Fruit fly (Drosophila melanogaster) whole organism, embryonic: ENCODE measurements around the gene CG43400.

ENCODE experiments used
- Atf-2 ChIP-seq: fragments of 200-800 bp; sonication (Bioruptor generic); optimal IDR thresholded peaks from 2 replicates; lab custom pipeline; 2016; ENCODE audit warnings: missing biosample characterization, missing genetic modification characterization
- CG10209 ChIP-seq: fragments of 200-800 bp; sonication (Bioruptor generic); optimal IDR thresholded peaks from 3 replicates; lab custom pipeline; 2017; ENCODE audit warnings: missing biosample characterization, mild to moderate bottlenecking, missing genetic modification characterization, missing genetic modification reagents
- CG10267 ChIP-seq: fragments of 200-800 bp; sonication (Bioruptor generic); optimal IDR thresholded peaks from 2 replicates; lab custom pipeline; 2018; ENCODE audit warnings: missing biosample characterization, mild to moderate bottlenecking, missing genetic modification characterization, moderate library complexity
- CG11247 ChIP-seq: fragments of 200-800 bp; sonication (Bioruptor generic); IDR thresholded peaks from 2 replicates; pipeline ENCODE4 v1.3.6; 2022; ENCODE audit warnings: missing biosample characterization, missing genetic modification characterization
- CG12769 ChIP-seq: fragments of 200-800 bp; sonication (Bioruptor generic); optimal IDR thresholded peaks from 2 replicates; lab custom pipeline; 2019; ENCODE audit warnings: missing biosample characterization, mild to moderate bottlenecking, missing genetic modification characterization, moderate library complexity
- CG13287 ChIP-seq: fragments of 200-800 bp; sonication (Bioruptor generic); IDR thresholded peaks from 2 replicates; pipeline ENCODE4 v1.3.6; 2022; ENCODE audit warnings: missing biosample characterization, missing genetic modification characterization; ENCODE audit not compliant: partially characterized antibody
- CG1529 ChIP-seq: fragments of 200-800 bp; sonication (Bioruptor generic); optimal IDR thresholded peaks from 3 replicates; lab custom pipeline; 2018; ENCODE audit warnings: missing biosample characterization, missing genetic modification characterization
- CG17802 ChIP-seq: fragments of 200-800 bp; sonication (Bioruptor generic); optimal IDR thresholded peaks from 2 replicates; lab custom pipeline; 2018; ENCODE audit warnings: missing biosample characterization, mild to moderate bottlenecking, missing genetic modification characterization, moderate library complexity
- CG2129 ChIP-seq: fragments of 200-800 bp; sonication (Bioruptor generic); IDR thresholded peaks from 2 replicates; pipeline ENCODE4 v1.3.6; 2022; ENCODE audit warnings: missing biosample characterization, missing genetic modification characterization; ENCODE audit not compliant: partially characterized antibody
- CG6791 ChIP-seq: fragments of 200-800 bp; sonication (Bioruptor generic); IDR thresholded peaks from 3 replicates; pipeline ENCODE4 v1.3.6; 2022; ENCODE audit warnings: missing biosample characterization, missing genetic modification characterization; ENCODE audit not compliant: partially characterized antibody
- CG7372 ChIP-seq: fragments of 200-800 bp; sonication (Bioruptor generic); IDR thresholded peaks from 2 replicates; pipeline ENCODE4 v1.3.6; 2022; ENCODE audit warnings: missing biosample characterization, missing genetic modification characterization
- Chrac-16 ChIP-seq: fragments of 200-800 bp; sonication (Bioruptor generic); optimal IDR thresholded peaks from 3 replicates; lab custom pipeline; 2016; ENCODE audit warnings: missing biosample characterization, missing genetic modification characterization
- Dek ChIP-seq: fragments of 200-800 bp; sonication (Bioruptor generic); optimal IDR thresholded peaks from 3 replicates; lab custom pipeline; 2019; ENCODE audit warnings: missing biosample characterization, mild to moderate bottlenecking, missing genetic modification characterization, moderate library complexity
- Doc2 ChIP-seq: fragments of 200-800 bp; sonication (Bioruptor generic); IDR thresholded peaks from 2 replicates; pipeline ENCODE4 v1.3.6; 2022; ENCODE audit warnings: missing biosample characterization, missing genetic modification characterization
- Dref ChIP-seq: fragments of 200-800 bp; sonication (Bioruptor generic); IDR thresholded peaks from 2 replicates; pipeline ENCODE4 v1.3.6; 2022; ENCODE audit warnings: missing biosample characterization, missing genetic modification characterization
- E2f1 ChIP-seq: fragments of 200-800 bp; sonication (Bioruptor generic); IDR thresholded peaks from 2 replicates; pipeline ENCODE4 v1.3.6; 2022; ENCODE audit warnings: missing biosample characterization, missing genetic modification characterization
- ERR ChIP-seq: fragments of 200-800 bp; sonication (Bioruptor generic); optimal IDR thresholded peaks from 2 replicates; lab custom pipeline; 2016; ENCODE audit warnings: missing biosample characterization, missing genetic modification characterization
- GATAe ChIP-seq: fragments of 200-800 bp; sonication (Bioruptor generic); conservative IDR thresholded peaks from 2 replicates; pipeline ENCODE4 v1.3.6; 2022; ENCODE audit warnings: missing biosample characterization, missing genetic modification characterization
- Hr3 ChIP-seq: fragments of 200-800 bp; sonication (Bioruptor generic); optimal IDR thresholded peaks from 3 replicates; lab custom pipeline; 2016; ENCODE audit warnings: missing biosample characterization, missing genetic modification characterization
- Jarid2 ChIP-seq: fragments of 200-800 bp; sonication (Bioruptor generic); optimal IDR thresholded peaks from 3 replicates; lab custom pipeline; 2017; ENCODE audit warnings: mild to moderate bottlenecking, missing biosample characterization, missing genetic modification reagents, missing genetic modification characterization
- Lpt ChIP-seq: fragments of >200 bp; optimal IDR thresholded peaks from 2 replicates; lab custom pipeline; 2018; ENCODE audit warnings: missing biosample characterization, missing genetic modification characterization
- NfI ChIP-seq: fragments of 200-800 bp; sonication (Bioruptor generic); optimal IDR thresholded peaks from 3 replicates; lab custom pipeline; 2018; ENCODE audit warnings: missing biosample characterization, mild to moderate bottlenecking, missing genetic modification characterization, moderate library complexity
- Stat92E ChIP-seq, 3 experiments: fragments of >200 bp in 2 of 3; fragments of 200-800 bp in 1 of 3; sonication (Bioruptor generic) in 1 of 3; optimal IDR thresholded peaks; 2 replicates each; lab custom pipeline; 2017 to 2019; ENCODE audit warnings: missing biosample characterization in 3 of 3, missing genetic modification characterization in 3 of 3, mild to moderate bottlenecking in 1 of 3, moderate library complexity in 1 of 3
- Usf ChIP-seq: fragments of 200-800 bp; sonication (Bioruptor generic); optimal IDR thresholded peaks from 2 replicates; lab custom pipeline; 2017; ENCODE audit warnings: missing genotype, missing biosample characterization, missing genetic modification characterization
- ase ChIP-seq: fragments of 200-800 bp; sonication (Bioruptor generic); IDR thresholded peaks from 3 replicates; pipeline ENCODE4 v1.3.6; 2022; ENCODE audit warnings: missing biosample characterization, missing genetic modification characterization
- bbx ChIP-seq: fragments of 200-800 bp; sonication (Bioruptor generic); IDR thresholded peaks from 2 replicates; pipeline ENCODE4 v1.3.6; 2022; ENCODE audit warnings: missing biosample characterization, missing genetic modification characterization; ENCODE audit not compliant: partially characterized antibody
- crc ChIP-seq: fragments of 200-800 bp; sonication (Bioruptor generic); optimal IDR thresholded peaks from 2 replicates; lab custom pipeline; 2016; ENCODE audit warnings: missing biosample characterization, missing genetic modification characterization
- croc ChIP-seq: fragments of 200-800 bp; sonication (Bioruptor generic); conservative IDR thresholded peaks from 3 replicates; pipeline ENCODE4 v1.3.6; 2022; ENCODE audit warnings: missing biosample characterization, missing genetic modification characterization
- crol ChIP-seq: fragments of 200-800 bp; sonication (Bioruptor generic); IDR thresholded peaks from 2 replicates; pipeline ENCODE4 v1.3.6; 2022; ENCODE audit warnings: missing biosample characterization, missing genetic modification characterization
- disco-r ChIP-seq: fragments of 200-800 bp; sonication (Bioruptor generic); optimal IDR thresholded peaks from 2 replicates; lab custom pipeline; 2016; ENCODE audit warnings: missing biosample characterization, missing genetic modification characterization
- dmrt99B ChIP-seq: fragments of 200-800 bp; sonication (Bioruptor generic); optimal IDR thresholded peaks from 2 replicates; lab custom pipeline; 2018; ENCODE audit warnings: missing biosample characterization, mild to moderate bottlenecking, missing genetic modification characterization, moderate library complexity
- dysf ChIP-seq: fragments of 200-800 bp; sonication (Bioruptor generic); IDR thresholded peaks from 3 replicates; pipeline ENCODE4 v1.3.6; 2022; ENCODE audit warnings: missing biosample characterization, missing genetic modification characterization
- lab ChIP-seq: fragments of 200-800 bp; sonication (Bioruptor generic); optimal IDR thresholded peaks from 3 replicates; lab custom pipeline; 2017; ENCODE audit warnings: missing biosample characterization, missing genetic modification characterization, mild to moderate bottlenecking, moderate library complexity, missing genetic modification reagents
- mld ChIP-seq: fragments of 200-800 bp; sonication (Bioruptor generic); IDR thresholded peaks from 3 replicates; pipeline ENCODE4 v1.3.6; 2022; ENCODE audit warnings: missing biosample characterization, missing genetic modification characterization; ENCODE audit not compliant: partially characterized antibody
- nom ChIP-seq: fragments of 200-800 bp; sonication (Bioruptor generic); optimal IDR thresholded peaks from 2 replicates; lab custom pipeline; 2017; ENCODE audit warnings: missing biosample characterization, missing genetic modification characterization, mild to moderate bottlenecking, moderate library complexity, missing genetic modification reagents
- prd ChIP-seq, 3 experiments: fragments of >200 bp in 2 of 3; fragments of 200-800 bp in 1 of 3; sonication (Bioruptor generic) in 1 of 3; optimal IDR thresholded peaks in 2 of 3; IDR thresholded peaks in 1 of 3; 2 replicates in 2 of 3; 3 replicates in 1 of 3; pipeline versions ENCODE4 v1.3.6 to Lab custom; 2017 to 2022; ENCODE audit warnings: missing biosample characterization in 1 of 3, missing genetic modification characterization in 1 of 3
- pum ChIP-seq: fragments of 200-800 bp; sonication (Bioruptor generic); optimal IDR thresholded peaks from 2 replicates; lab custom pipeline; 2016; ENCODE audit warnings: missing biosample characterization, missing genetic modification characterization
- repo ChIP-seq: fragments of 200-800 bp; sonication (Bioruptor generic); optimal IDR thresholded peaks from 2 replicates; lab custom pipeline; 2016; ENCODE audit warnings: missing biosample characterization, missing genetic modification characterization
- scrt ChIP-seq: fragments of 200-800 bp; sonication (Bioruptor generic); optimal IDR thresholded peaks from 2 replicates; lab custom pipeline; 2018; ENCODE audit warnings: missing biosample characterization, mild to moderate bottlenecking, missing genetic modification characterization, moderate library complexity
- sens-2 ChIP-seq: fragments of 200-800 bp; sonication (Bioruptor generic); IDR thresholded peaks from 2 replicates; pipeline ENCODE4 v1.3.6; 2022; ENCODE audit warnings: missing biosample characterization, missing genetic modification characterization
- sisA ChIP-seq: fragments of 200-800 bp; sonication (Bioruptor generic); IDR thresholded peaks from 2 replicates; pipeline ENCODE4 v1.3.6; 2022; ENCODE audit warnings: missing biosample characterization, missing genetic modification characterization
- sqz ChIP-seq: fragments of 200-800 bp; sonication (Bioruptor generic); optimal IDR thresholded peaks from 3 replicates; lab custom pipeline; 2018; ENCODE audit warnings: missing biosample characterization, mild to moderate bottlenecking, missing genetic modification characterization
- sr ChIP-seq: fragments of 200-800 bp; sonication (Bioruptor generic); IDR thresholded peaks from 3 replicates; pipeline ENCODE4 v1.3.6; 2022; ENCODE audit warnings: missing biosample characterization, missing genetic modification characterization
- toy ChIP-seq: fragments of 200-800 bp; sonication (Bioruptor generic); IDR thresholded peaks from 2 replicates; pipeline ENCODE4 v1.3.6; 2022; ENCODE audit warnings: missing biosample characterization, missing genetic modification characterization
- tup ChIP-seq: fragments of 200-800 bp; sonication (Bioruptor generic); optimal IDR thresholded peaks from 2 replicates; lab custom pipeline; 2016; ENCODE audit warnings: missing biosample characterization, mild to moderate bottlenecking, missing genetic modification characterization, moderate library complexity
- unc-4 ChIP-seq: fragments of 200-800 bp; sonication (Bioruptor generic); IDR thresholded peaks from 2 replicates; pipeline ENCODE4 v1.3.6; 2022; ENCODE audit warnings: missing biosample characterization, missing genetic modification characterization; ENCODE audit not compliant: partially characterized antibody
- unpg ChIP-seq: fragments of 200-800 bp; sonication (Bioruptor generic); optimal IDR thresholded peaks from 3 replicates; lab custom pipeline; 2018; ENCODE audit warnings: missing biosample characterization, mild to moderate bottlenecking, missing genetic modification characterization, moderate library complexity
- wdn ChIP-seq: fragments of 200-800 bp; sonication (Bioruptor generic); IDR thresholded peaks from 2 replicates; pipeline ENCODE4 v1.3.6; 2022; ENCODE audit warnings: missing biosample characterization, missing genetic modification characterization
- wek ChIP-seq: fragments of 200-800 bp; sonication (Bioruptor generic); optimal IDR thresholded peaks from 3 replicates; lab custom pipeline; 2018; ENCODE audit warnings: missing biosample characterization, mild to moderate bottlenecking, missing genetic modification characterization, moderate library complexity
- yki ChIP-seq: fragments of >200 bp; optimal IDR thresholded peaks from 3 replicates; lab custom pipeline; 2018

The CG43400 gene

dm6 chr2L:8514748-8515147 lies 24.2 kb downstream of the CG43400 start, which contains the start of the genes CG13097 and PIG-U (continued):
- no peak for TF ChIP-seq lab
- TF ChIP-seq CG7372 (GFP tag; lab: Robert Waterston, UW), result peak; percentile 81
- peak; percentile 70 for TF ChIP-seq NfI (GFP tag; lab: Kevin White, UChicago)
- TF ChIP-seq sens-2 (GFP tag; lab: Robert Waterston, UW), result 0 out of 2 replicates have a peak, but pooled peaks have one; percentile 36
- no peak for TF ChIP-seq CG10209 (GFP tag; lab: Kevin White, UChicago)
- peak; percentile 70; the same call in 2 of the 3 replicates for TF ChIP-seq ase (GFP tag; lab: Robert Waterston, UW)
- TF ChIP-seq disco-r, result peak; percentile 30
- peak; percentile 86 for TF ChIP-seq CG6791 (GFP tag; lab: Robert Waterston, UW)
- TF ChIP-seq CG17802 (tag; lab: Kevin White, UChicago), result no peak
- peak; percentile 20 for TF ChIP-seq Usf
- no peak for TF ChIP-seq dmrt99B (tag; lab: Kevin White, UChicago)
- no peak for TF ChIP-seq wek (GFP tag; lab: Kevin White, UChicago)
- peak; percentile 46 for TF ChIP-seq CG1529 (GFP tag; lab: Kevin White, UChicago)
- TF ChIP-seq unpg (GFP tag; lab: Kevin White, UChicago), result no peak
- peak; percentile 24 for TF ChIP-seq CG12769 (tag; lab: Kevin White, UChicago)
- no peak for TF ChIP-seq nom (GFP tag; lab: Kevin White, UChicago)
- peak; percentile 96 for TF ChIP-seq unc-4 (GFP tag; lab: Robert Waterston, UW)
- TF ChIP-seq mld (GFP tag; lab: Robert Waterston, UW), result peak; percentile 74; the same call in 1 of the 3 replicates
- peak; percentile 85 for TF ChIP-seq dysf (GFP tag; lab: Robert Waterston, UW)
- TF ChIP-seq yki, result no peak
- TF ChIP-seq CG10267 (tag; lab: Kevin White, UChicago), result peak; percentile 84
- TF ChIP-seq CG13287 (GFP tag; lab: Robert Waterston, UW), result peak; percentile 98
- no peak for TF ChIP-seq crol (GFP tag; lab: Robert Waterston, UW)
- no peak for TF ChIP-seq Lpt
- no peak for TF ChIP-seq toy (GFP tag; lab: Robert Waterston, UW)
- TF ChIP-seq croc (GFP tag; lab: Robert Waterston, UW), result peak; percentile 70
- TF ChIP-seq tup (GFP tag; lab: Kevin White, UChicago), result peak; percentile 84
- no peak for TF ChIP-seq Doc2 (GFP tag; lab: Robert Waterston, UW)
- TF ChIP-seq GATAe (GFP tag; lab: Robert Waterston, UW), result no peak
- TF ChIP-seq wdn (GFP tag; lab: Robert Waterston, UW), result peak; percentile 78; the same call in 1 of the 2 replicates
- TF ChIP-seq Dref (GFP tag; lab: Robert Waterston, UW), result peak; percentile 79
- TF ChIP-seq CG11247 (GFP tag; lab: Robert Waterston, UW), result peak; percentile 77
- no peak for TF ChIP-seq sr (GFP tag; lab: Robert Waterston, UW)
- TF ChIP-seq ERR (GFP tag; lab: Kevin White, UChicago), result peak; percentile 61
- peak; percentile 78 for TF ChIP-seq E2f1
- TF ChIP-seq CG2129 (GFP tag; lab: Robert Waterston, UW), result peak; percentile 97
- TF ChIP-seq prd (optimal IDR thresholded peaks at IDR 0.05; lab: Kevin White, UChicago), result no peak
- TF ChIP-seq prd (GFP tag; IDR thresholded peaks at IDR 0.05; lab: Robert Waterston, UW), result peak; percentile 90
- TF ChIP-seq bbx (GFP tag; lab: Robert Waterston, UW), result peak; percentile 81
- peak; percentile 71 for TF ChIP-seq Dek (tag; lab: Kevin White, UChicago)
- TF ChIP-seq Chrac-16 (GFP tag; lab: Kevin White, UChicago), result peak; percentile 89
- peak; percentile 25 for TF ChIP-seq repo (GFP tag; lab: Kevin White, UChicago)
- TF ChIP-seq sqz (GFP tag; lab: Kevin White, UChicago), result no peak
- TF ChIP-seq Jarid2 (GFP tag; lab: Kevin White, UChicago), result no peak
- TF ChIP-seq scrt (GFP tag; lab: Kevin White, UChicago), result peak; percentile 66
- peak; percentile 76 for TF ChIP-seq sisA (GFP tag; lab: Robert Waterston, UW)
- TF ChIP-seq crc (GFP tag; lab: Kevin White, UChicago), result peak; percentile 44
- TF ChIP-seq pum (GFP tag; lab: Kevin White, UChicago), result peak; percentile 74
- TF ChIP-seq Hr3, result peak; percentile 77
- TF ChIP-seq Atf-2, result peak; percentile 68
- peak in 1 of 3 experiments; percentile 23 for TF ChIP-seq Stat92E (GFP tag; optimal IDR thresholded peaks at IDR 0.05; lab: Kevin White, UChicago)
